Worm (Caenorhabditis elegans) whole organism, young adult: Measurements from ENCODE around the gene ZK512.11.

ENCODE experiments used
- D2030.7 ChIP-seq: fragments of 200-800 bp; sonication (Bioruptor generic); IDR thresholded peaks from 2 replicates; pipeline ENCODE4 v1.3.6; 2022; ENCODE audit warnings: missing genetic modification reagents, missing genetic modification characterization, missing compliant biosample characterization
- F23B12.7 ChIP-seq: sonication (generic microtip); optimal IDR thresholded peaks from 2 replicates; lab custom pipeline; 2017; ENCODE audit warnings: missing genetic modification characterization, mild to moderate bottlenecking, missing compliant biosample characterization, antibody characterized with exemption, moderate library complexity; ENCODE audit not compliant: insufficient read depth
- F33H1.4 ChIP-seq: fragments of 200-800 bp; sonication (Bioruptor generic); IDR thresholded peaks from 2 replicates; pipeline ENCODE4 v1.3.6; 2022; ENCODE audit warnings: missing genetic modification reagents, missing genetic modification characterization, missing compliant biosample characterization
- F52B5.7 ChIP-seq: sonication (generic microtip); optimal IDR thresholded peaks from 2 replicates; lab custom pipeline; 2016; ENCODE audit warnings: mild to moderate bottlenecking, missing genetic modification characterization, missing compliant biosample characterization
- F57A8.1 ChIP-seq: fragments of 200-800 bp; sonication (Bioruptor generic); optimal IDR thresholded peaks from 2 replicates; lab custom pipeline; 2018; ENCODE audit warnings: mild to moderate bottlenecking, missing genetic modification characterization, moderate library complexity, missing compliant biosample characterization
- K12H6.12 ChIP-seq: fragments of 200-800 bp; sonication (Bioruptor generic); optimal IDR thresholded peaks from 2 replicates; lab custom pipeline; 2018; ENCODE audit warnings: mild to moderate bottlenecking, missing genetic modification characterization, missing compliant biosample characterization
- T07F8.4 ChIP-seq: sonication (generic microtip); optimal IDR thresholded peaks from 2 replicates; lab custom pipeline; 2016; ENCODE audit warnings: mild to moderate bottlenecking, missing genetic modification characterization, moderate library complexity, missing compliant biosample characterization
- T26A5.8 ChIP-seq: sonication (generic microtip); optimal IDR thresholded peaks from 2 replicates; lab custom pipeline; 2016; ENCODE audit warnings: missing genetic modification characterization, missing compliant biosample characterization
- Y56A3A.18 ChIP-seq: fragments of 200-800 bp; sonication (Bioruptor generic); IDR thresholded peaks from 2 replicates; pipeline ENCODE4 v1.3.6; 2022; ENCODE audit warnings: missing genetic modification reagents, missing genetic modification characterization, missing compliant biosample characterization
- Y79H2A.3 ChIP-seq: fragments of 200-800 bp; sonication (Bioruptor generic); conservative IDR thresholded peaks from 2 replicates; pipeline ENCODE4 v1.3.6; 2022; ENCODE audit warnings: missing genetic modification reagents, missing genetic modification characterization, missing compliant biosample characterization
- aptf-2 ChIP-seq: fragments of 200-800 bp; sonication (Bioruptor generic); conservative IDR thresholded peaks from 2 replicates; pipeline ENCODE4 v1.3.6; 2022; ENCODE audit warnings: missing genetic modification reagents, missing genetic modification characterization, missing compliant biosample characterization
- aptf-3 ChIP-seq: fragments of 200-800 bp; sonication (Bioruptor generic); IDR thresholded peaks from 2 replicates; pipeline ENCODE4 v1.3.6; 2022; ENCODE audit warnings: missing genetic modification characterization, missing compliant biosample characterization
- athp-1 ChIP-seq: sonication (generic microtip); optimal IDR thresholded peaks from 2 replicates; lab custom pipeline; 2017; ENCODE audit warnings: mild to moderate bottlenecking, missing genetic modification characterization, missing compliant biosample characterization
- attf-5 ChIP-seq: fragments of 200-800 bp; sonication (Bioruptor generic); optimal IDR thresholded peaks from 2 replicates; lab custom pipeline; 2018; ENCODE audit warnings: mild to moderate bottlenecking, missing genetic modification characterization, missing compliant biosample characterization
- chd-7 ChIP-seq: sonication (generic microtip); optimal IDR thresholded peaks from 2 replicates; lab custom pipeline; 2016; ENCODE audit warnings: mild to moderate bottlenecking, missing genetic modification characterization, moderate library complexity, missing compliant biosample characterization
- die-1 ChIP-seq: sonication (generic microtip); optimal IDR thresholded peaks from 2 replicates; lab custom pipeline; 2016; ENCODE audit warnings: missing genotype, mild to moderate bottlenecking, missing genetic modification characterization, missing compliant biosample characterization
- efl-1 ChIP-seq: fragments of 150-350 bp; optimal IDR thresholded peaks from 2 replicates; lab custom pipeline; 2014; ENCODE audit warnings: missing biosample characterization, missing genetic modification reagents, missing genetic modification characterization
- egl-18 ChIP-seq: fragments of 200-800 bp; sonication (Bioruptor generic); IDR thresholded peaks from 2 replicates; pipeline ENCODE4 v1.3.6; 2022; ENCODE audit warnings: missing genetic modification reagents, missing genetic modification characterization, missing compliant biosample characterization
- egrh-3 ChIP-seq: fragments of 200-800 bp; sonication (Bioruptor generic); IDR thresholded peaks from 2 replicates; pipeline ENCODE4 v1.3.6; 2022; ENCODE audit warnings: missing genetic modification reagents, missing genetic modification characterization, missing compliant biosample characterization
- gei-17 ChIP-seq: fragments of 200-800 bp; sonication (Bioruptor generic); optimal IDR thresholded peaks from 2 replicates; lab custom pipeline; 2018; ENCODE audit warnings: mild to moderate bottlenecking, missing genetic modification characterization, missing compliant biosample characterization
- him-1 ChIP-seq: sonication (generic microtip); optimal IDR thresholded peaks from 2 replicates; lab custom pipeline; 2016; ENCODE audit warnings: missing genotype, missing genetic modification reagents, missing genetic modification characterization, missing compliant biosample characterization
- hlh-26 ChIP-seq: fragments of 200-800 bp; sonication (Bioruptor generic); conservative IDR thresholded peaks from 2 replicates; pipeline ENCODE4 v1.3.6; 2022; ENCODE audit warnings: missing genetic modification reagents, missing genetic modification characterization, missing compliant biosample characterization
- hmg-1.2 ChIP-seq: fragments of 200-800 bp; sonication (Bioruptor generic); IDR thresholded peaks from 2 replicates; pipeline ENCODE4 v1.3.6; 2022; ENCODE audit warnings: missing genetic modification reagents, missing genetic modification characterization, missing compliant biosample characterization
- hsf-1 ChIP-seq: fragments of 200-800 bp; sonication (Bioruptor generic); IDR thresholded peaks from 2 replicates; pipeline ENCODE4 v1.3.6; 2022; ENCODE audit warnings: missing genetic modification reagents, missing genetic modification characterization, missing compliant biosample characterization
- lag-1 ChIP-seq: fragments of 200-800 bp; sonication (Bioruptor generic); IDR thresholded peaks from 2 replicates; pipeline ENCODE4 v1.3.6; 2022; ENCODE audit warnings: missing genetic modification reagents, missing genetic modification characterization, missing compliant biosample characterization
- let-526 ChIP-seq: fragments of 200-800 bp; sonication (Bioruptor generic); IDR thresholded peaks from 2 replicates; pipeline ENCODE4 v1.3.6; 2022; ENCODE audit warnings: missing genetic modification reagents, missing genetic modification characterization, missing compliant biosample characterization
- lin-26 ChIP-seq: fragments of 200-800 bp; sonication (Bioruptor generic); IDR thresholded peaks from 2 replicates; pipeline ENCODE4 v1.3.6; 2022; ENCODE audit warnings: missing genetic modification reagents, missing genetic modification characterization, missing compliant biosample characterization
- madf-10 ChIP-seq: sonication (generic microtip); optimal IDR thresholded peaks from 2 replicates; lab custom pipeline; 2016; ENCODE audit warnings: mild to moderate bottlenecking, missing genetic modification characterization, missing compliant biosample characterization
- madf-6 ChIP-seq: fragments of 200-800 bp; sonication (Bioruptor generic); IDR thresholded peaks from 2 replicates; pipeline ENCODE4 v1.3.6; 2022; ENCODE audit warnings: missing genetic modification reagents, missing genetic modification characterization, missing compliant biosample characterization
- mcd-1 ChIP-seq: fragments of 200-800 bp; sonication (Bioruptor generic); IDR thresholded peaks from 2 replicates; pipeline ENCODE4 v1.3.6; 2022; ENCODE audit warnings: missing genetic modification reagents, missing genetic modification characterization, missing compliant biosample characterization
- nfyb-1 ChIP-seq: fragments of 200-800 bp; sonication (Bioruptor generic); IDR thresholded peaks from 2 replicates; pipeline ENCODE4 v1.3.6; 2022; ENCODE audit warnings: missing genetic modification reagents, missing genetic modification characterization, missing compliant biosample characterization
- nhr-179 ChIP-seq: sonication (generic microtip); optimal IDR thresholded peaks from 2 replicates; lab custom pipeline; 2016; ENCODE audit warnings: mild to moderate bottlenecking, missing genetic modification characterization, missing compliant biosample characterization
- nhr-90 ChIP-seq: sonication (generic microtip); optimal IDR thresholded peaks from 2 replicates; lab custom pipeline; 2016; ENCODE audit warnings: missing genotype, mild to moderate bottlenecking, missing genetic modification characterization, missing compliant biosample characterization
- rcor-1 ChIP-seq: fragments of 200-800 bp; sonication (Bioruptor generic); IDR thresholded peaks from 2 replicates; pipeline ENCODE4 v1.3.6; 2022; ENCODE audit warnings: missing genetic modification reagents, missing genetic modification characterization, missing compliant biosample characterization
- rec-8 ChIP-seq, 2 experiments: sonication (generic microtip); optimal IDR thresholded peaks; 2 replicates each; lab custom pipeline; 2016; ENCODE audit warnings: mild to moderate bottlenecking in 2 of 2, missing genetic modification characterization in 2 of 2, missing genetic modification reagents in 2 of 2, missing genotype in 2 of 2, missing biosample characterization in 1 of 2, missing compliant biosample characterization in 1 of 2, moderate library complexity in 1 of 2
- repo-1 ChIP-seq: sonication (generic microtip); optimal IDR thresholded peaks from 2 replicates; lab custom pipeline; 2017; ENCODE audit warnings: mild to moderate bottlenecking, missing genetic modification characterization, missing compliant biosample characterization
- rpc-1 ChIP-seq, 2 experiments: fragments of 150-350 bp in 1 of 2; sonication (generic microtip) in 1 of 2; optimal IDR thresholded peaks; 2 replicates each; lab custom pipeline; 2014 to 2018; ENCODE audit warnings: missing biosample characterization in 1 of 2, missing genetic modification characterization in 1 of 2, missing genetic modification reagents in 1 of 2, missing genotype in 1 of 2
- snpc-1.3 ChIP-seq: sonication (generic microtip); optimal IDR thresholded peaks from 2 replicates; lab custom pipeline; 2017; ENCODE audit warnings: missing genetic modification characterization, mild to moderate bottlenecking, missing compliant biosample characterization, antibody characterized with exemption, moderate library complexity, missing genotype, missing genetic modification reagents; ENCODE audit not compliant: insufficient read depth
- snpc-4 ChIP-seq, 5 experiments: fragments of 150-350 bp in 1 of 5; sonication (generic microtip) in 4 of 5; optimal IDR thresholded peaks; 2 replicates each; lab custom pipeline; 2014 to 2018; ENCODE audit warnings: missing genetic modification characterization in 5 of 5, missing biosample characterization in 3 of 5, antibody characterized with exemption in 2 of 5, mild to moderate bottlenecking in 2 of 5, missing compliant biosample characterization in 2 of 5, missing genotype in 2 of 5, moderate library complexity in 2 of 5, missing genetic modification reagents in 1 of 5
- tbp1 ChIP-seq: fragments of 200-800 bp; sonication (Bioruptor generic); optimal IDR thresholded peaks from 2 replicates; lab custom pipeline; 2018; ENCODE audit warnings: mild to moderate bottlenecking, missing genetic modification characterization, missing compliant biosample characterization
- tlf-1 ChIP-seq: fragments of 200-800 bp; sonication (Bioruptor generic); optimal IDR thresholded peaks from 2 replicates; lab custom pipeline; 2018; ENCODE audit warnings: mild to moderate bottlenecking, missing genetic modification characterization, missing compliant biosample characterization
- unc-130 ChIP-seq: sonication (generic microtip); optimal IDR thresholded peaks from 2 replicates; lab custom pipeline; 2016; ENCODE audit warnings: missing genetic modification reagents, missing genetic modification characterization, missing compliant biosample characterization
- zim-3 ChIP-seq: sonication (generic microtip); optimal IDR thresholded peaks from 2 replicates; lab custom pipeline; 2017; ENCODE audit warnings: mild to moderate bottlenecking, missing genetic modification characterization, moderate library complexity, missing compliant biosample characterization
- ztf-18 ChIP-seq: sonication (generic microtip); optimal IDR thresholded peaks from 2 replicates; lab custom pipeline; 2016; ENCODE audit warnings: missing genotype, mild to moderate bottlenecking, missing genetic modification characterization, missing compliant biosample characterization
- ztf-25 ChIP-seq: fragments of 200-800 bp; sonication (Bioruptor generic); IDR thresholded peaks from 2 replicates; pipeline ENCODE4 v1.3.6; 2022; ENCODE audit warnings: missing genetic modification reagents, missing genetic modification characterization, missing compliant biosample characterization
- ztf-26 ChIP-seq: sonication (generic microtip); optimal IDR thresholded peaks from 2 replicates; lab custom pipeline; 2017; ENCODE audit warnings: missing genetic modification characterization, missing compliant biosample characterization
- ztf-6 ChIP-seq: fragments of 200-800 bp; sonication (Bioruptor generic); IDR thresholded peaks from 2 replicates; pipeline ENCODE4 v1.3.6; 2022; ENCODE audit warnings: missing genetic modification reagents, missing genetic modification characterization, missing compliant biosample characterization

Gene ZK512.11

ce11 chrIII:9104060-9104459, 40.0 kb upstream of the ZK512.11 start (continued):
- TF ChIP-seq rcor-1 (GFP tag; lab: Robert Waterston, UW) (peak; percentile 68), him-1 (tag; lab: Kevin White, UChicago) (peak; percentile 92), F57A8.1 (no peak), zim-3 (tag; lab: Kevin White, UChicago) (peak; percentile 60), mcd-1 (GFP tag; lab: Robert Waterston, UW) (peak; percentile 72), tlf-1 (peak; percentile 27), D2030.7 (GFP tag; lab: Robert Waterston, UW) (peak; percentile 76), unc-130 (GFP tag; lab: Kevin White, UChicago) (no peak), ztf-6 (GFP tag; lab: Robert Waterston, UW) (peak; percentile 65; the same call in 1 of the 2 replicates), efl-1 (GFP tag; lab: Kevin White, UChicago) (no peak), let-526 (peak; percentile 76; the same call in 1 of the 2 replicates), Y79H2A.3 (GFP tag; lab: Robert Waterston, UW) (0 out of 2 replicates have a peak, but pooled peaks have one; percentile 57), die-1 (tag; lab: Kevin White, UChicago) (peak; percentile 86), gei-17 (no peak), nhr-179 (tag; lab: Kevin White, UChicago) (no peak), Y56A3A.18 (GFP tag; lab: Robert Waterston, UW) (0 out of 2 replicates have a peak, but pooled peaks have one; percentile 70), snpc-1.3 (tag; lab: Kevin White, UChicago) (peak; percentile 29), hmg-1.2 (GFP tag; lab: Robert Waterston, UW) (peak; percentile 77), T07F8.4 (peak; percentile 56), madf-6 (peak; percentile 55; the same call in 1 of the 2 replicates), egl-18 (GFP tag; lab: Robert Waterston, UW) (0 out of 2 replicates have a peak, but pooled peaks have one; percentile 36), tbp1 (peak; percentile 94), egrh-3 (GFP tag; lab: Robert Waterston, UW) (peak; percentile 46; the same call in 1 of the 2 replicates), ztf-25 (GFP tag; lab: Robert Waterston, UW) (0 out of 2 replicates have a peak, but pooled peaks have one; percentile 50), aptf-3 (GFP tag; lab: Robert Waterston, UW) (no peak), snpc-4 (GFP tag; optimal IDR thresholded peaks at IDR 0.05; lab: Kevin White, UChicago) (peak; percentile 86), snpc-4 (tag; optimal IDR thresholded peaks at IDR 0.05; lab: Kevin White, UChicago) (peak; percentile 51 to 96 (median 88)), K12H6.12 (tag; lab: Kevin White, UChicago) (peak; percentile 36), aptf-2 (peak; percentile 69; the same call in 1 of the 2 replicates), F52B5.7 (tag; lab: Kevin White, UChicago) (peak; percentile 74), nfyb-1 (GFP tag; lab: Robert Waterston, UW) (peak; percentile 85), hsf-1 (GFP tag; lab: Robert Waterston, UW) (peak; percentile 9; the same call in 1 of the 2 replicates), attf-5 (GFP tag; lab: Kevin White, UChicago) (peak; percentile 53), lin-26 (GFP tag; lab: Robert Waterston, UW) (peak; percentile 92), repo-1 (peak; percentile 52), chd-7 (tag; lab: Kevin White, UChicago) (peak; percentile 67), nhr-90 (tag; lab: Kevin White, UChicago) (peak; percentile 83), F23B12.7 (peak; percentile 34), T26A5.8 (tag; lab: Kevin White, UChicago) (no peak), rec-8 (tag; optimal IDR thresholded peaks at IDR 0.05; lab: Kevin White, UChicago) (peak; percentile 31 to 81), ztf-26 (tag; lab: Kevin White, UChicago) (peak; percentile 40), rpc-1 (optimal IDR thresholded peaks at IDR 0.05; lab: Kevin White, UChicago) (peak; percentile 74), rpc-1 (tag; optimal IDR thresholded peaks at IDR 0.05; lab: Kevin White, UChicago) (peak; percentile 80), madf-10 (tag; lab: Kevin White, UChicago) (no peak), ztf-18 (tag; lab: Kevin White, UChicago) (peak; percentile 70), lag-1 (GFP tag; lab: Robert Waterston, UW) (no peak), hlh-26 (GFP tag; lab: Robert Waterston, UW) (no peak), F33H1.4 (GFP tag; lab: Robert Waterston, UW) (peak; percentile 32; the same call in 1 of the 2 replicates), athp-1 (tag; lab: Kevin White, UChicago) (peak; percentile 34)
